Worm (Caenorhabditis elegans): ENCODE data around the gene Y53F4B.17.

The Y53F4B.17 gene

ce11 chrII:15010366-15011235 is 47.9 kb upstream of the Y53F4B.17 start, which contains the start of the genes Y53F4B.9 and Y53F4B.11 (continued):
- TF ChIP-seq madf-6 (GFP tag; IDR thresholded peaks at IDR 0.05), result peak; percentile 99
- peak; percentile 66; the same call in 1 of the 2 replicates for TF ChIP-seq zfh-2 (GFP tag; conservative IDR thresholded peaks at IDR 0.05)
- TF ChIP-seq rec-8 (tag; optimal IDR thresholded peaks at IDR 0.05), result no peak
- no peak for TF ChIP-seq unc-62 (GFP tag; optimal IDR thresholded peaks at IDR 0.05)
- TF ChIP-seq F55B11.4 (tag; optimal IDR thresholded peaks at IDR 0.05; ENCODE audit: borderline replicate concordance, insufficient read depth), result no peak
- no peak for TF ChIP-seq mes-4 (tag; optimal IDR thresholded peaks at IDR 0.05)
- peak; percentile 86 for TF ChIP-seq unc-130 (GFP tag; optimal IDR thresholded peaks at IDR 0.05)
- TF ChIP-seq B0261.1 (tag; optimal IDR thresholded peaks at IDR 0.05), result peak; percentile 13
- TF ChIP-seq Y95B8A.8 (GFP tag; IDR thresholded peaks at IDR 0.05), result peak; percentile 94
- TF ChIP-seq K12H6.12 (tag; optimal IDR thresholded peaks at IDR 0.05), result no peak
- TF ChIP-seq F52B5.7 (tag; optimal IDR thresholded peaks at IDR 0.05), result no peak
- TF ChIP-seq lin-35 (GFP tag; optimal IDR thresholded peaks at IDR 0.05), result peak; percentile 89 to 97 (median 92)
- TF ChIP-seq aptf-2 (GFP tag; conservative IDR thresholded peaks at IDR 0.05), result peak; percentile 74; the same call in 1 of the 2 replicates
- TF ChIP-seq Y56A3A.18 (GFP tag; IDR thresholded peaks at IDR 0.05), result peak; percentile 30; the same call in 1 of the 2 replicates
- TF ChIP-seq F23B12.7 (tag; optimal IDR thresholded peaks at IDR 0.05; ENCODE audit: insufficient read depth), result peak; percentile 72
- TF ChIP-seq snpc-1.3 (tag; optimal IDR thresholded peaks at IDR 0.05; ENCODE audit: insufficient read depth), result peak; percentile 23
- TF ChIP-seq efl-1 (GFP tag; optimal IDR thresholded peaks at IDR 0.05), result peak; percentile 100
- TF ChIP-seq hlh-12 (tag; optimal IDR thresholded peaks at IDR 0.05), result no peak
- TF ChIP-seq nhr-27 (tag; optimal IDR thresholded peaks at IDR 0.05), result no peak
- TF ChIP-seq gei-17 (GFP tag; optimal IDR thresholded peaks at IDR 0.05), result no peak
- peak; percentile 69 for TF ChIP-seq athp-1 (tag; optimal IDR thresholded peaks at IDR 0.05)
- TF ChIP-seq mel-28 (tag; optimal IDR thresholded peaks at IDR 0.05; ENCODE audit: borderline replicate concordance), result no peak
- peak; percentile 98 for TF ChIP-seq mcd-1 (GFP tag; IDR thresholded peaks at IDR 0.05)
- peak; percentile 94 for TF ChIP-seq madf-3 (GFP tag; IDR thresholded peaks at IDR 0.05)
- peak; percentile 94 for TF ChIP-seq hsf-1 (GFP tag; IDR thresholded peaks at IDR 0.05)
- peak; percentile 82 for TF ChIP-seq attf-3 (GFP tag; conservative IDR thresholded peaks at IDR 0.05)

- TF ChIP-seq zfh-2 (GFP tag; conservative IDR thresholded peaks at IDR 0.05), result no peak
- TF ChIP-seq mes-4 (tag; optimal IDR thresholded peaks at IDR 0.05), result no peak
- TF ChIP-seq ztf-25 (GFP tag; IDR thresholded peaks at IDR 0.05), result no peak
- no peak for TF ChIP-seq atf-7 (tag; optimal IDR thresholded peaks at IDR 0.05)
- no peak for TF ChIP-seq nfya-1 (tag; optimal IDR thresholded peaks at IDR 0.05; ENCODE audit: borderline replicate concordance, insufficient read depth)
- no peak for TF ChIP-seq Y56A3A.18 (GFP tag; IDR thresholded peaks at IDR 0.05)
- TF ChIP-seq nhr-179 (tag; optimal IDR thresholded peaks at IDR 0.05), result no peak
- TF ChIP-seq rec-8 (tag; optimal IDR thresholded peaks at IDR 0.05), result no peak
These were observed 44.1 kb upstream of the Y53F4B.17 start, which contains the start of gene Y53F4B.51 for ce11 chrII:15014380-15014779. Gene Y53F4B.51, minus strand, starts transcription at chrII:15014442.

ce11 chrII:15015669-15016068 is 42.8 kb upstream of the Y53F4B.17 start:
- TF ChIP-seq ama-1 (optimal IDR thresholded peaks at IDR 0.05) (no peak), ama-1 (GFP tag; optimal IDR thresholded peaks at IDR 0.05) (no peak), zfh-2 (GFP tag; conservative IDR thresholded peaks at IDR 0.05) (no peak), unc-62 (GFP tag; optimal IDR thresholded peaks at IDR 0.05) (no peak), hmg-1.2 (GFP tag; IDR thresholded peaks at IDR 0.05) (no peak), mes-4 (tag; optimal IDR thresholded peaks at IDR 0.05) (no peak), mcd-1 (GFP tag; IDR thresholded peaks at IDR 0.05) (no peak), Y67H2A.10 (GFP tag; conservative IDR thresholded peaks at IDR 0.05) (no peak), nhr-179 (tag; optimal IDR thresholded peaks at IDR 0.05) (no peak), dox-1 (GFP tag; IDR thresholded peaks at IDR 0.05) (no peak), ceh-100 (GFP tag; IDR thresholded peaks at IDR 0.05) (no peak), dpff-1 (tag; optimal IDR thresholded peaks at IDR 0.05) (no peak), hlh-26 (GFP tag; conservative IDR thresholded peaks at IDR 0.05) (no peak), bed-1 (GFP tag; IDR thresholded peaks at IDR 0.05) (no peak)

All from whole organism, young adult.